Worm (Caenorhabditis elegans) whole organism, L2 larva: ENCODE measurements around the gene nhr-231.
"Not testable (repeated sequence)": the region's sequence is repeated elsewhere in the genome, so short reads cannot be mapped to it uniquely, and the experiment has no call there.

ENCODE experiments used
- C34F6.9 ChIP-seq: fragments of 150-350 bp; optimal IDR thresholded peaks from 2 replicates; lab custom pipeline; 2014; ENCODE audit warnings: missing biosample characterization, missing genetic modification characterization
- F13H6.1 ChIP-seq: sonication (generic microtip); optimal IDR thresholded peaks from 2 replicates; lab custom pipeline; 2016; ENCODE audit warnings: missing genetic modification characterization, missing compliant biosample characterization
- Y55F3AM.14 ChIP-seq: fragments of 200-800 bp; sonication (Bioruptor generic); optimal IDR thresholded peaks from 2 replicates; lab custom pipeline; 2018; ENCODE audit warnings: mild to moderate bottlenecking, missing genetic modification characterization, missing compliant biosample characterization
- alr-1 ChIP-seq: fragments of 150-350 bp; optimal IDR thresholded peaks from 2 replicates; lab custom pipeline; 2014; ENCODE audit warnings: missing biosample characterization, missing genetic modification characterization
- aly-2 ChIP-seq: fragments of 150-350 bp; optimal IDR thresholded peaks from 2 replicates; lab custom pipeline; 2014; ENCODE audit warnings: missing biosample characterization, missing genetic modification characterization
- ama-1 ChIP-seq: fragments of 150-350 bp; optimal IDR thresholded peaks from 2 replicates; lab custom pipeline; 2018; ENCODE audit warnings: inconsistent platforms
- blmp-1 ChIP-seq: sonication (generic microtip); optimal IDR thresholded peaks from 2 replicates; lab custom pipeline; 2017; ENCODE audit warnings: missing genetic modification characterization, mild to moderate bottlenecking, missing compliant biosample characterization, antibody characterized with exemption, moderate library complexity; ENCODE audit not compliant: insufficient read depth
- ceh-82 ChIP-seq: fragments of 150-350 bp; optimal IDR thresholded peaks from 2 replicates; lab custom pipeline; 2014; ENCODE audit warnings: missing biosample characterization, missing genetic modification characterization
- crh-2 ChIP-seq: sonication (generic microtip); optimal IDR thresholded peaks from 2 replicates; lab custom pipeline; 2017; ENCODE audit warnings: missing biosample characterization, missing genetic modification characterization
- dmd-4 ChIP-seq: sonication (generic microtip); optimal IDR thresholded peaks from 2 replicates; lab custom pipeline; 2017; ENCODE audit warnings: missing biosample characterization, missing genetic modification characterization
- lin-11 ChIP-seq: fragments of 150-350 bp; sonication (generic microtip); optimal IDR thresholded peaks from 2 replicates; lab custom pipeline; 2014; ENCODE audit warnings: missing biosample characterization, missing genetic modification characterization, inconsistent platforms, mixed read lengths
- lin-13 ChIP-seq: fragments of 150-350 bp; optimal IDR thresholded peaks from 2 replicates; lab custom pipeline; 2014; ENCODE audit warnings: missing biosample characterization, missing genetic modification reagents, missing genetic modification characterization
- lsy-2 ChIP-seq, 2 experiments: fragments of 150-350 bp in 1 of 2; sonication (generic microtip) in 1 of 2; optimal IDR thresholded peaks; 2 replicates each; lab custom pipeline; 2014 to 2017; ENCODE audit warnings: missing biosample characterization in 2 of 2, missing genetic modification characterization in 2 of 2
- mbf-1 ChIP-seq: sonication (generic microtip); optimal IDR thresholded peaks from 2 replicates; lab custom pipeline; 2017; ENCODE audit warnings: missing biosample characterization, missing genetic modification characterization
- mdl-1 ChIP-seq, 2 experiments: fragments of 150-350 bp in 1 of 2; sonication (generic microtip) in 1 of 2; optimal IDR thresholded peaks; 2 replicates each; lab custom pipeline; 2017; ENCODE audit warnings: missing biosample characterization in 2 of 2, missing genetic modification characterization in 2 of 2
- nhr-10 ChIP-seq: sonication (generic microtip); optimal IDR thresholded peaks from 2 replicates; lab custom pipeline; 2017; ENCODE audit warnings: missing biosample characterization, missing genetic modification characterization
- nhr-11 ChIP-seq: fragments of 150-350 bp; optimal IDR thresholded peaks from 2 replicates; lab custom pipeline; 2014; ENCODE audit warnings: missing biosample characterization, missing genetic modification characterization
- nhr-6 ChIP-seq: fragments of 150-350 bp; optimal IDR thresholded peaks from 2 replicates; lab custom pipeline; 2014; ENCODE audit warnings: missing biosample characterization, missing genetic modification characterization
- nhr-77 ChIP-seq: fragments of 150-350 bp; optimal IDR thresholded peaks from 2 replicates; lab custom pipeline; 2014; ENCODE audit warnings: missing biosample characterization, missing genetic modification characterization
- skn-1 ChIP-seq: sonication (generic microtip); optimal IDR thresholded peaks from 2 replicates; lab custom pipeline; 2017; ENCODE audit warnings: missing biosample characterization, missing genetic modification characterization
- sma-3 ChIP-seq: sonication (generic microtip); optimal IDR thresholded peaks from 2 replicates; lab custom pipeline; 2016; ENCODE audit warnings: missing genetic modification reagents, missing genetic modification characterization, missing compliant biosample characterization
- sma-9 ChIP-seq, 2 experiments: fragments of 150-350 bp in 1 of 2; sonication (generic microtip) in 1 of 2; optimal IDR thresholded peaks; 2 replicates each; lab custom pipeline; 2014 to 2016; ENCODE audit warnings: missing genetic modification characterization in 2 of 2, mild to moderate bottlenecking in 1 of 2, missing biosample characterization in 1 of 2, missing compliant biosample characterization in 1 of 2, missing genetic modification reagents in 1 of 2, moderate library complexity in 1 of 2
- unc-39 ChIP-seq: fragments of 150-350 bp; optimal IDR thresholded peaks from 2 replicates; lab custom pipeline; 2014; ENCODE audit warnings: missing biosample characterization, missing genetic modification characterization
- unc-62 ChIP-seq: fragments of 150-350 bp; optimal IDR thresholded peaks from 2 replicates; lab custom pipeline; 2014; ENCODE audit warnings: missing biosample characterization, missing genetic modification reagents, missing genetic modification characterization
- zag-1 ChIP-seq: fragments of 150-350 bp; optimal IDR thresholded peaks from 2 replicates; lab custom pipeline; 2014; ENCODE audit warnings: missing biosample characterization, missing genetic modification characterization
- ztf-1 ChIP-seq: fragments of 200-800 bp; sonication (Bioruptor generic); conservative IDR thresholded peaks from 2 replicates; pipeline ENCODE4 v1.3.6; 2022; ENCODE audit warnings: missing genetic modification characterization, missing compliant biosample characterization
- ztf-11 ChIP-seq: sonication (generic microtip); optimal IDR thresholded peaks from 2 replicates; lab custom pipeline; 2017; ENCODE audit warnings: missing biosample characterization, missing genetic modification characterization
- ztf-4 ChIP-seq: fragments of 150-350 bp; optimal IDR thresholded peaks from 2 replicates; lab custom pipeline; 2014; ENCODE audit warnings: missing biosample characterization, missing genetic modification characterization

nhr-231 gene

DNA sequence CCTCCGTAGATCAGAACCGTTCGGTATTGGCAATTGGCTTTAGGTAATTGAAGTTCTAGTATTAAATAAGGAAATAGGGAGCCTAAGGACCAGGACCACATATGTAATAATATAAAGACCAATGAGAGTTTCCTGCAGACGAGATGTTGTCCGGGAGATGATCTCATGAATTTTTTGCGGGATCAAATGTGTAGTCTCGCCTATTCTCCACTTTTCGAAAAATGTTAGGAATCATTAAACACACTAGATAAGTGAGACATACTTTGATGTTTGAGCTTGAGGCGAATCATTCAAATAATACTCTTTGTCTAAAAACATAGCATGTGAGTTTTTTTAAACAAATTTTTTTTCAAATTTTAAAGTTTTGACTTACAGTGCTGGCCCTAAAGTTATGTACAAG, 37.7 kb upstream of the nhr-231 start, which contains the start of gene F11D11.6:
Gene F11D11.6, minus strand, starts transcription at position 101 of the 400 bp plus-strand sequence.
- TF ChIP-seq alr-1 (tag; lab: Kevin White, UChicago) = no peak
- TF ChIP-seq, all 48 proteins: peak for 0

DNA sequence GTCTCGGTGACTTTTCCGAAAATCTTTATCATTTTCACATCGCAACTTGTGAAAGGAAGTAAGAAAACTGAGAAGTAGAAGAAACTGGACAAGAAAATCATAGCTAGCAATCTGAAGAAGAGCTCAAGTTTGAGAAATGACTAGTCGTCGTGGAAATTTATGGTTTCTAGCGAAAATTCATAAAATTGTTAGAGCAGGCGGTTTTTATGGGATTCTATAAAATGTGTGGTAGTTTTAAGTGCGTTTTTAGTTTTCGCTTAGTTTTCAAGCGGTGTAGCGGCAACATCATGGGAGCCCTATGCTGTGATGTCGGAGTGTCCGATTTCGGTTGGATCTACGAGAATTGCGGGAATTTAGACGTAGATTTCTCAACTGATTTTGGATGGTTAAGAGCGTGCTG, 36.4 kb upstream of the nhr-231 start, which contains the start of gene clec-254:
Gene clec-254, minus strand, starts transcription at position 101 of the 400 bp plus-strand sequence.
- TF ChIP-seq Y55F3AM.14 (GFP tag; lab: Kevin White, UChicago); mbf-1; ztf-11 (tag; lab: Kevin White, UChicago): not testable (repeated sequence)

DNA sequence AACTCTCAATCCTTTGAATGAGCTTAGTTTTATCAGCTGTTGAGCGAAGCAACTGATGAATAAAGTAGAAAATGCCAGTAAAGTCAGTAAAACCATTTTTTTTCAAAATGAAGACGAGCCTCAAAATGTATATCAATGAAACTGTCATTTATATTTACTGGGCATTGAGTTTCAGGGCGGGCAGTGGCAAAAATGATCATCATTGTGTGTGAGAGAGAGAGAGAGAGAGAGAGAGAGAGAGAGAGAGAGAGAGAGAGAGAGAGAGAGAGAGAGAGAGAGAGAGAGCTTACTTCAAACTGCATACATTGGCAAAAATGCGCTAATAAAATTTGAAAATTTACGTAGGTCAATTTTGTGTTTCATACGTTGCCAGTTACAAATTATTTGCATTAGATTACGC, 30.6 kb upstream of the nhr-231 start, which contains the start of gene F11D11.3:
Gene F11D11.3, minus strand, starts transcription at position 101 of the 400 bp plus-strand sequence.
- no peak for TF ChIP-seq alr-1 (tag; lab: Kevin White, UChicago)
- TF ChIP-seq skn-1 = no peak
- no peak for TF ChIP-seq ztf-1
- no peak for TF ChIP-seq lsy-2 (tag; optimal IDR thresholded peaks at IDR 0.05; lab: Kevin White, UChicago)
- no peak for TF ChIP-seq F13H6.1 (tag; lab: Kevin White, UChicago)
- TF ChIP-seq ceh-82 (tag; lab: Kevin White, UChicago) = no peak
- TF ChIP-seq nhr-10 (tag; lab: Kevin White, UChicago) = no peak
- no peak for TF ChIP-seq lin-13 (GFP tag; lab: Kevin White, UChicago)
- no peak for TF ChIP-seq lin-11 (tag; lab: Kevin White, UChicago)
- no peak for TF ChIP-seq zag-1 (tag; lab: Kevin White, UChicago)

DNA sequence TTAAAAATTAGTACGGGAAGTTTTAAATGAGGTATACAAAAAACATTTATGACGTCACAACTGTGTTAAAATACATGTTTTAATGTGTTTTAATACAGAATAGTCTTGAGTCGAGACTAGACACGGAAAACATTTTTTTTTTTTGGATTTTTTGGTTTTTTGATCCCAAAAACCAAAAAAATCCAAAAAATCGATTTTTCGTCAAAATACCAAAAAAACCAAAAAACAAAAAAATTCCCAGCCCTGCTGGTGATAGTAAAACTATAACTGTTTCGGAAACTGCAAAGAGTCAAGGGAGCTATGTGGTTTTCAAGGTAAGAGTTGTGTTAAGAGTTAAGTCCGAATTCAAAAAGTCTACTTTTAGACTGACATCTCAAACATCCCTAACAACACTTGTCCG, 29.7 kb upstream of the nhr-231 start, which contains the start of gene F11D11.4:
Gene F11D11.4, plus strand, starts transcription at position 301 of the 400 bp plus-strand sequence.
- TF ChIP-seq lsy-2 (tag; optimal IDR thresholded peaks at IDR 0.05; lab: Kevin White, UChicago) = no peak
- no peak for TF ChIP-seq unc-39
- no peak for TF ChIP-seq blmp-1 (tag; lab: Kevin White, UChicago)
- TF ChIP-seq unc-62 = no peak
- no peak for TF ChIP-seq aly-2 (tag; lab: Kevin White, UChicago)
- TF ChIP-seq ama-1 (lab: Kevin White, UChicago) = no peak
- TF ChIP-seq nhr-6 (tag; lab: Kevin White, UChicago) = no peak
- no peak for TF ChIP-seq sma-3 (GFP tag; lab: Kevin White, UChicago)
- no peak for TF ChIP-seq nhr-77 (tag; lab: Kevin White, UChicago)
- no peak for TF ChIP-seq dmd-4 (tag; lab: Kevin White, UChicago)
- no peak for TF ChIP-seq ztf-4 (tag; lab: Kevin White, UChicago)

DNA sequence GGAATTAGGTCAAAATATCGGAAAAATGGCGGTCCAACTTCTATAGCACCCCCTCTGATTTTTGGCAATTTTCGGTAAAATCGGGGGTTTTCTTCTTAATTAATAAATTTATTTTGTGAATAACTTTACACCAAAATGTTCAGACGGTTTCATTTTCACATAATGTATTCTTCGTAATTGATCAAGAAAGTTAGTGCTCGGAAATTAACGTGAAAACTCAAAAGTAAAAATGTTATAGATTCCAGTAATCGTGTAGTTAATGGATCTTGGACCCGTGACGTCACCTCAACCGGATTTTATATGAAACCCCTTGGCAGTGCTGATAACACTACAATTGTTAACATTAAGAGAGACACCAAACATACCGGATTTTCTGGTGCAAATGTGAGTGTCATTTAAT, 28.7 kb upstream of the nhr-231 start, which contains the start of gene F11D11.22:
Gene F11D11.22, plus strand, starts transcription at position 301 of the 400 bp plus-strand sequence.
- not testable (repeated sequence) for TF ChIP-seq ztf-11 (tag; lab: Kevin White, UChicago); ama-1 (lab: Kevin White, UChicago); nhr-77 (tag; lab: Kevin White, UChicago)

DNA sequence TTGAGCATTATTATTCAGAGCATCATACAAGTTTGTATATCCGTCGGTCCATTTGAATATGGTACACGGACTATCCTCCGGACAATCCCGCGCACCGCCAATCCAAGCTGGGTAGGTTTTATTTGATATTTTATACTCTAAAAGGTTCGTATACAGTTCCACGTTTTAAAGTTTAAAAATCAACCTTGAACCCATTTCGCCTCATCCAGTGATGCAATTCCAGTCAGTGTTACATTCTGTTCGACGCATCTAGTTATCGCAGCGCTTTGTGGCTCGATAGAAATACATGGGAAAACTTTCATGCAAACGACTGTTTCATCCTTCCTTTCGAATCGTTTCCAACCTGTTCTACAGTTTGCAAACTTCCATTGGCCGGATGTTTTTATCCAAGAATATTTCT, 20.9 kb upstream of the nhr-231 start:
- TF ChIP-seq sma-9 (GFP tag; optimal IDR thresholded peaks at IDR 0.05; lab: Kevin White, UChicago) (no peak), sma-9 (tag; optimal IDR thresholded peaks at IDR 0.05; lab: Kevin White, UChicago) (no peak), nhr-10 (tag; lab: Kevin White, UChicago) (no peak), crh-2 (tag; lab: Kevin White, UChicago) (no peak)

DNA sequence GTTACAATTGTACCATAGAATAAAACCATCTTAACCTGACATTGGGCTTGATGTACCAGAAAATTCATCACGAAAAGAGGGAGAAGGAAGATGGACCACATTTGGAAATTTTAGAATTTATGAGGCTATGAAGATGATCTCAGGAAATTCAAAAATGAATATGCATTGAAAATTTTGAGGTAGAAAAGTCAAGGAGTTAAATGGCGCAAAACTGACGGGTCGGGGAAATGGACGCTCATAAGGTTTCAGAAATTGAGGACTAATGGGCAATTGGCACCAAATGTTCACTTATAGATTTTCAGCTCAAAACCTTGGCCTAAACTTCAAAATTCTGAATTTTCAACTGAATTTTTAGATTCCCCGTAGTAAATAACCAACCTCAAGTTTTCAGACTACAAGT, 20.1 kb upstream of the nhr-231 start, which contains the start of gene clec-255:
Gene clec-255, minus strand, starts transcription at position 101 of the 400 bp plus-strand sequence.
- TF ChIP-seq sma-9 (GFP tag; optimal IDR thresholded peaks at IDR 0.05; lab: Kevin White, UChicago) = no peak
- no peak for TF ChIP-seq sma-9 (tag; optimal IDR thresholded peaks at IDR 0.05; lab: Kevin White, UChicago)
- no peak for TF ChIP-seq C34F6.9 (tag; lab: Kevin White, UChicago)
- no peak for TF ChIP-seq lin-13 (GFP tag; lab: Kevin White, UChicago)
- no peak for TF ChIP-seq skn-1
- TF ChIP-seq mdl-1 (tag; optimal IDR thresholded peaks at IDR 0.05; lab: Kevin White, UChicago) = no peak
- no peak for TF ChIP-seq nhr-11 (tag; lab: Kevin White, UChicago)
